Fruit fly (Drosophila melanogaster) whole organism, embryonic: ENCODE results near the gene CG14442.

Experiments
- Asciz ChIP-seq: fragments of 200-800 bp; sonication (Bioruptor generic); optimal IDR thresholded peaks from 2 replicates; lab custom pipeline; 2017; ENCODE audit warnings: missing biosample characterization, mild to moderate bottlenecking, missing genetic modification characterization, missing genetic modification reagents
- CG10431 ChIP-seq: fragments of 200-800 bp; sonication (Bioruptor generic); optimal IDR thresholded peaks from 3 replicates; lab custom pipeline; 2018; ENCODE audit warnings: missing biosample characterization, mild to moderate bottlenecking, missing genetic modification characterization
- CG10543 ChIP-seq: fragments of 200-800 bp; sonication (Bioruptor generic); optimal IDR thresholded peaks from 3 replicates; lab custom pipeline; 2017; ENCODE audit warnings: missing biosample characterization, mild to moderate bottlenecking, missing genetic modification characterization, moderate library complexity
- CG11696 ChIP-seq: fragments of 200-800 bp; sonication (Bioruptor generic); IDR thresholded peaks from 2 replicates; pipeline ENCODE4 v1.3.6; 2022; ENCODE audit warnings: missing biosample characterization, missing genetic modification characterization
- CG11723 ChIP-seq: fragments of 200-800 bp; sonication (Bioruptor generic); optimal IDR thresholded peaks from 2 replicates; lab custom pipeline; 2017; ENCODE audit warnings: missing biosample characterization, mild to moderate bottlenecking, missing genetic modification characterization
- CG12236 ChIP-seq: fragments of 200-800 bp; sonication (Bioruptor generic); optimal IDR thresholded peaks from 2 replicates; lab custom pipeline; 2016; ENCODE audit warnings: missing biosample characterization, missing genetic modification characterization
- CG14441 ChIP-seq: fragments of 200-800 bp; sonication (Bioruptor generic); IDR thresholded peaks from 2 replicates; pipeline ENCODE4 v1.3.6; 2022; ENCODE audit warnings: missing biosample characterization, missing genetic modification characterization
- CG18262 ChIP-seq: fragments of 200-800 bp; optimal IDR thresholded peaks from 3 replicates; lab custom pipeline; 2019; ENCODE audit warnings: missing biosample characterization, mild to moderate bottlenecking, missing genetic modification characterization, moderate library complexity
- CG2120 ChIP-seq: fragments of 200-800 bp; sonication (Bioruptor generic); optimal IDR thresholded peaks from 3 replicates; lab custom pipeline; 2016; ENCODE audit warnings: missing biosample characterization, missing genetic modification characterization
- CG2678 ChIP-seq: fragments of 200-800 bp; sonication (Bioruptor generic); optimal IDR thresholded peaks from 3 replicates; lab custom pipeline; 2019; ENCODE audit warnings: missing biosample characterization, mild to moderate bottlenecking, missing genetic modification characterization, moderate library complexity
- CG2712 ChIP-seq: fragments of 200-800 bp; optimal IDR thresholded peaks from 3 replicates; lab custom pipeline; 2019; ENCODE audit warnings: missing biosample characterization, mild to moderate bottlenecking, missing genetic modification characterization, moderate library complexity
- CG31441 ChIP-seq: fragments of 200-800 bp; sonication (Bioruptor generic); IDR thresholded peaks from 2 replicates; pipeline ENCODE4 v1.3.6; 2022; ENCODE audit warnings: missing biosample characterization, missing genetic modification characterization
- CG4328 ChIP-seq: fragments of 200-800 bp; sonication (Bioruptor generic); optimal IDR thresholded peaks from 3 replicates; lab custom pipeline; 2017; ENCODE audit warnings: missing biosample characterization, missing genetic modification reagents, missing genetic modification characterization
- CG5245 ChIP-seq: fragments of 200-800 bp; sonication (Bioruptor generic); optimal IDR thresholded peaks from 3 replicates; lab custom pipeline; 2016; ENCODE audit warnings: missing biosample characterization, missing genetic modification characterization
- CG5953 ChIP-seq: fragments of 200-800 bp; sonication (Bioruptor generic); IDR thresholded peaks from 2 replicates; pipeline ENCODE4 v1.3.6; 2022; ENCODE audit warnings: missing biosample characterization, missing genetic modification characterization
- CG6254 ChIP-seq: fragments of 200-800 bp; sonication (Bioruptor generic); optimal IDR thresholded peaks from 3 replicates; lab custom pipeline; 2017; ENCODE audit warnings: mild to moderate bottlenecking, missing biosample characterization, missing genetic modification reagents, missing genetic modification characterization
- CG6683 ChIP-seq: fragments of 200-800 bp; sonication (Bioruptor generic); optimal IDR thresholded peaks from 2 replicates; lab custom pipeline; 2017; ENCODE audit warnings: missing biosample characterization, mild to moderate bottlenecking, missing genetic modification characterization, missing genetic modification reagents
- CG6813 ChIP-seq: fragments of 200-800 bp; sonication (Bioruptor generic); optimal IDR thresholded peaks from 2 replicates; lab custom pipeline; 2017; ENCODE audit warnings: missing biosample characterization, missing genetic modification characterization, mild to moderate bottlenecking, moderate library complexity, missing genetic modification reagents
- CG7556 ChIP-seq: fragments of 200-800 bp; sonication (Bioruptor generic); optimal IDR thresholded peaks from 2 replicates; lab custom pipeline; 2017; ENCODE audit warnings: missing biosample characterization, mild to moderate bottlenecking, missing genetic modification characterization
- CG8089 ChIP-seq: fragments of 200-800 bp; sonication (Bioruptor generic); optimal IDR thresholded peaks from 3 replicates; lab custom pipeline; 2016; ENCODE audit warnings: missing biosample characterization, missing genetic modification characterization
- CG9817 ChIP-seq: fragments of 200-800 bp; sonication (Bioruptor generic); optimal IDR thresholded peaks from 2 replicates; lab custom pipeline; 2018; ENCODE audit warnings: missing biosample characterization, mild to moderate bottlenecking, missing genetic modification characterization, moderate library complexity
- Dbx ChIP-seq: fragments of 200-800 bp; sonication (Bioruptor generic); IDR thresholded peaks from 3 replicates; pipeline ENCODE4 v1.3.6; 2022; ENCODE audit warnings: missing biosample characterization, missing genetic modification characterization
- Fer3 ChIP-seq: fragments of 200-800 bp; sonication (Bioruptor generic); optimal IDR thresholded peaks from 2 replicates; lab custom pipeline; 2018; ENCODE audit warnings: missing biosample characterization, mild to moderate bottlenecking, missing genetic modification characterization, moderate library complexity
- Gsc ChIP-seq: fragments of 200-800 bp; sonication (Bioruptor generic); IDR thresholded peaks from 2 replicates; pipeline ENCODE4 v1.3.6; 2022; ENCODE audit warnings: missing biosample characterization, missing genetic modification characterization
- HLH3B ChIP-seq: fragments of 200-800 bp; sonication (Bioruptor generic); IDR thresholded peaks from 2 replicates; pipeline ENCODE4 v1.3.6; 2022; ENCODE audit warnings: missing biosample characterization, missing genetic modification characterization
- HLHmδ ChIP-seq: fragments of 200-800 bp; sonication (Bioruptor generic); optimal IDR thresholded peaks from 2 replicates; lab custom pipeline; 2018; ENCODE audit warnings: missing biosample characterization, mild to moderate bottlenecking, missing genetic modification characterization, moderate library complexity
- Hand ChIP-seq: fragments of 200-800 bp; sonication (Bioruptor generic); optimal IDR thresholded peaks from 2 replicates; lab custom pipeline; 2017; ENCODE audit warnings: mild to moderate bottlenecking, missing biosample characterization, missing genetic modification reagents, missing genetic modification characterization
- HmgZ ChIP-seq: fragments of 200-800 bp; sonication (Bioruptor generic); optimal IDR thresholded peaks from 2 replicates; lab custom pipeline; 2018; ENCODE audit warnings: missing biosample characterization, mild to moderate bottlenecking, missing genetic modification characterization
- Hmr ChIP-seq: fragments of 200-800 bp; sonication (Bioruptor generic); optimal IDR thresholded peaks from 3 replicates; lab custom pipeline; 2017; ENCODE audit warnings: mild to moderate bottlenecking, missing biosample characterization, missing genetic modification reagents, missing genetic modification characterization
- MESR4 ChIP-seq: fragments of 200-800 bp; sonication (Bioruptor generic); optimal IDR thresholded peaks from 2 replicates; lab custom pipeline; 2018; ENCODE audit warnings: missing biosample characterization, mild to moderate bottlenecking, missing genetic modification characterization, moderate library complexity
- Sin3A ChIP-seq: fragments of >200 bp; optimal IDR thresholded peaks from 2 replicates; lab custom pipeline; 2018
- Sox100B ChIP-seq: fragments of 200-800 bp; sonication (Bioruptor generic); optimal IDR thresholded peaks from 3 replicates; lab custom pipeline; 2018; ENCODE audit warnings: missing biosample characterization, mild to moderate bottlenecking, missing genetic modification characterization
- Sox102F ChIP-seq: fragments of 200-800 bp; sonication (Bioruptor generic); optimal IDR thresholded peaks from 2 replicates; lab custom pipeline; 2018; ENCODE audit warnings: missing biosample characterization, mild to moderate bottlenecking, missing genetic modification characterization, moderate library complexity
- ara ChIP-seq: fragments of 200-800 bp; sonication (Bioruptor generic); IDR thresholded peaks from 2 replicates; pipeline ENCODE4 v1.3.6; 2022; ENCODE audit warnings: missing biosample characterization, missing genetic modification characterization
- ato ChIP-seq: fragments of 200-800 bp; sonication (Bioruptor generic); IDR thresholded peaks from 2 replicates; pipeline ENCODE4 v1.3.6; 2022; ENCODE audit warnings: missing biosample characterization, missing genetic modification characterization; ENCODE audit not compliant: partially characterized antibody
- bsh ChIP-seq, 2 experiments: fragments of 200-800 bp; sonication (Bioruptor generic); optimal IDR thresholded peaks; 2 replicates each; lab custom pipeline; 2017 to 2018; ENCODE audit warnings: mild to moderate bottlenecking in 2 of 2, missing biosample characterization in 2 of 2, missing genetic modification characterization in 2 of 2, moderate library complexity in 1 of 2
- ci ChIP-seq: fragments of 200-800 bp; sonication (Bioruptor generic); IDR thresholded peaks from 3 replicates; pipeline ENCODE4 v1.3.6; 2022; ENCODE audit warnings: missing biosample characterization, missing genetic modification characterization
- ewg ChIP-seq: fragments of 200-800 bp; sonication (Bioruptor generic); optimal IDR thresholded peaks from 3 replicates; lab custom pipeline; 2017; ENCODE audit warnings: mild to moderate bottlenecking, missing biosample characterization, missing genetic modification reagents, missing genetic modification characterization
- eyg ChIP-seq: fragments of 200-800 bp; sonication (Bioruptor generic); optimal IDR thresholded peaks from 3 replicates; lab custom pipeline; 2016; ENCODE audit warnings: missing biosample characterization, missing genetic modification characterization
- ftz-f1 ChIP-seq: fragments of 200-800 bp; sonication (Bioruptor generic); optimal IDR thresholded peaks from 2 replicates; lab custom pipeline; 2016; ENCODE audit warnings: missing biosample characterization, missing genetic modification characterization
- gsb-n ChIP-seq: fragments of 200-800 bp; sonication (Bioruptor generic); optimal IDR thresholded peaks from 3 replicates; lab custom pipeline; 2018; ENCODE audit warnings: missing biosample characterization, mild to moderate bottlenecking, missing genetic modification characterization
- hbn ChIP-seq: fragments of 200-800 bp; sonication (Bioruptor generic); IDR thresholded peaks from 2 replicates; pipeline ENCODE4 v1.3.6; 2022; ENCODE audit warnings: missing biosample characterization, missing genetic modification characterization; ENCODE audit not compliant: partially characterized antibody
- klu ChIP-seq: fragments of 200-800 bp; sonication (Bioruptor generic); IDR thresholded peaks from 2 replicates; pipeline ENCODE4 v1.3.6; 2022; ENCODE audit warnings: missing biosample characterization, missing genetic modification characterization
- nerfin-2 ChIP-seq: fragments of 200-800 bp; sonication (Bioruptor generic); IDR thresholded peaks from 2 replicates; pipeline ENCODE4 v1.3.6; 2022; ENCODE audit warnings: missing biosample characterization, missing genetic modification characterization; ENCODE audit not compliant: partially characterized antibody
- rib ChIP-seq: fragments of 200-800 bp; sonication (Bioruptor generic); IDR thresholded peaks from 2 replicates; pipeline ENCODE4 v1.3.6; 2022; ENCODE audit warnings: missing biosample characterization, missing genetic modification characterization
- row ChIP-seq: fragments of 200-800 bp; sonication (Bioruptor generic); IDR thresholded peaks from 3 replicates; pipeline ENCODE4 v1.3.6; 2022; ENCODE audit warnings: missing biosample characterization, missing genetic modification characterization
- scrt ChIP-seq: fragments of 200-800 bp; sonication (Bioruptor generic); optimal IDR thresholded peaks from 2 replicates; lab custom pipeline; 2018; ENCODE audit warnings: missing biosample characterization, mild to moderate bottlenecking, missing genetic modification characterization, moderate library complexity
- slbo ChIP-seq: fragments of 200-800 bp; sonication (Bioruptor generic); IDR thresholded peaks from 2 replicates; pipeline ENCODE4 v1.3.6; 2022; ENCODE audit warnings: missing biosample characterization, missing genetic modification characterization
- sob ChIP-seq: fragments of 200-800 bp; sonication (Bioruptor generic); IDR thresholded peaks from 2 replicates; pipeline ENCODE4 v1.3.6; 2022; ENCODE audit warnings: missing biosample characterization, missing genetic modification characterization
- vvl ChIP-seq: fragments of 200-800 bp; sonication (Bioruptor generic); IDR thresholded peaks from 2 replicates; pipeline ENCODE4 v1.3.6; 2022; ENCODE audit warnings: missing biosample characterization, missing genetic modification characterization

The CG14442 gene

DNA sequence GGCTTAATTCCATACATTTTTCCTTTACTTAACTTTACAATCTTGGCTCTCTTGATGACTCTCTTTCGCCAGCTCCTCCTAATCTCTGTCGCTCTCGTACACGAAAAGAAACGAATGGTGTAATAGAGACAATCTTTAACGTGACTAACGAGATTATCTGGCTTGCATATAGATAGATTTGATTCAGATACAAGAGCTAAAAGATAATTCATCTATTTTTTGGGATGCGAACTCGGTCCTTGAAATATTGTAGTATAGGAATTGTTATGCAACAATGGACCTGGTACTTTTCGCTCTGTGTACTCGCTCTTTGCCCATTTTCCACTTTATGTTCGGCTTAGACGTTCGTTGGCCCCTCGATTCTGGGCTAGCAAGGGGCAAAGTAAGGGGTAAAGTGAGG is 16.5 kb upstream of the CG14442 start (continued):
- TF ChIP-seq CG2678 (tag; lab: Kevin White, UChicago) (peak; percentile 90), CG10543 (GFP tag; lab: Kevin White, UChicago) (peak; percentile 40), Hand (GFP tag; lab: Kevin White, UChicago) (peak; percentile 83), row (GFP tag; lab: Robert Waterston, UW) (peak; percentile 89), HLH3B (GFP tag; lab: Robert Waterston, UW) (peak; percentile 84), slbo (GFP tag; lab: Robert Waterston, UW) (peak; percentile 82), Sox102F (GFP tag; lab: Kevin White, UChicago) (peak; percentile 85), CG2120 (GFP tag; lab: Kevin White, UChicago) (peak; percentile 87), rib (no peak), CG5245 (GFP tag; lab: Kevin White, UChicago) (peak; percentile 51), nerfin-2 (no peak), sob (GFP tag; lab: Robert Waterston, UW) (peak; percentile 74), ewg (GFP tag; lab: Kevin White, UChicago) (peak; percentile 62), Fer3 (tag; lab: Kevin White, UChicago) (peak; percentile 77), scrt (GFP tag; lab: Kevin White, UChicago) (peak; percentile 77), vvl (peak; percentile 83), bsh (GFP tag; optimal IDR thresholded peaks at IDR 0.05; lab: Kevin White, UChicago) (peak; percentile 86 to 87), CG6683 (GFP tag; lab: Kevin White, UChicago) (peak; percentile 68), CG10431 (no peak), CG18262 (tag; lab: Kevin White, UChicago) (peak; percentile 83), HLHmδ (GFP tag; lab: Kevin White, UChicago) (no peak), HmgZ (tag; lab: Kevin White, UChicago) (peak; percentile 75), ci (GFP tag; lab: Robert Waterston, UW) (peak; percentile 80), ftz-f1 (no peak), hbn (GFP tag; lab: Robert Waterston, UW) (no peak), CG31441 (GFP tag; lab: Robert Waterston, UW) (peak; percentile 84), CG7556 (GFP tag; lab: Kevin White, UChicago) (peak; percentile 86), klu (GFP tag; lab: Robert Waterston, UW) (peak; percentile 37; the same call in 1 of the 2 replicates), CG5953 (GFP tag; lab: Robert Waterston, UW) (0 out of 2 replicates have a peak, but pooled peaks have one; percentile 4), CG11696 (GFP tag; lab: Robert Waterston, UW) (peak; percentile 23; the same call in 1 of the 2 replicates), MESR4 (GFP tag; lab: Kevin White, UChicago) (peak; percentile 15), Sin3A (lab: Kevin White, UChicago) (no peak), Gsc (GFP tag; lab: Robert Waterston, UW) (peak; percentile 30; the same call in 1 of the 2 replicates), CG6813 (GFP tag; lab: Kevin White, UChicago) (peak; percentile 74), Dbx (GFP tag; lab: Robert Waterston, UW) (peak; percentile 65; the same call in 2 of the 3 replicates), Sox100B (GFP tag; lab: Kevin White, UChicago) (peak; percentile 64), Hmr (GFP tag; lab: Kevin White, UChicago) (peak; percentile 86), eyg (GFP tag; lab: Kevin White, UChicago) (peak; percentile 69), CG11723 (GFP tag; lab: Kevin White, UChicago) (peak; percentile 58), CG14441 (GFP tag; lab: Robert Waterston, UW) (peak; percentile 86), CG6254 (GFP tag; lab: Kevin White, UChicago) (peak; percentile 77), CG4328 (GFP tag; lab: Kevin White, UChicago) (peak; percentile 63), ara (GFP tag; lab: Robert Waterston, UW) (peak; percentile 71), gsb-n (peak; percentile 74), CG8089 (GFP tag; lab: Kevin White, UChicago) (peak; percentile 70), CG9817 (tag; lab: Kevin White, UChicago) (peak; percentile 73), CG2712 (tag; lab: Kevin White, UChicago) (peak; percentile 86), Asciz (GFP tag; lab: Kevin White, UChicago) (peak; percentile 24), CG12236 (peak; percentile 41), ato (no peak)
